Fruit fly (Drosophila melanogaster): ENCODE data around the gene CG13309.

dm6 chr3L:8827868-8828159, 17.6 kb downstream of the CG13309 start:
- no peak for TF ChIP-seq CG11617 (GFP tag; optimal IDR thresholded peaks at IDR 0.05)
- TF ChIP-seq Crg-1 (GFP tag; optimal IDR thresholded peaks at IDR 0.05): no peak
- TF ChIP-seq Clk (GFP tag; optimal IDR thresholded peaks at IDR 0.05): no peak
- TF ChIP-seq kay (GFP tag; ENCODE audit: borderline replicate concordance): no peak
- no peak for TF ChIP-seq CG33017 (tag; optimal IDR thresholded peaks at IDR 0.05)
- no peak for TF ChIP-seq toe (GFP tag; optimal IDR thresholded peaks at IDR 0.05)
- TF ChIP-seq Mnt (GFP tag; optimal IDR thresholded peaks at IDR 0.05): no peak
- TF ChIP-seq CG14711 (tag; optimal IDR thresholded peaks at IDR 0.05): no peak
- TF ChIP-seq CG1620 (GFP tag; optimal IDR thresholded peaks at IDR 0.05): no peak
- no peak for TF ChIP-seq cic (GFP tag; optimal IDR thresholded peaks at IDR 0.05)
- TF ChIP-seq bab1 (GFP tag; optimal IDR thresholded peaks at IDR 0.05): no peak
- no peak for TF ChIP-seq CG12768 (GFP tag; optimal IDR thresholded peaks at IDR 0.05)

Data from whole organism, adult.